Worm (Caenorhabditis elegans): Measurements from ENCODE around the gene M03E7.2.

- TF ChIP-seq lin-15B (tag; optimal IDR thresholded peaks at IDR 0.05) (no peak), tlp-1 (tag; optimal IDR thresholded peaks at IDR 0.05) (no peak), pqm-1 (tag; optimal IDR thresholded peaks at IDR 0.05) (no peak), mdl-1 (tag; optimal IDR thresholded peaks at IDR 0.05) (no peak), nhr-11 (tag; optimal IDR thresholded peaks at IDR 0.05) (no peak), ztf-4 (tag; optimal IDR thresholded peaks at IDR 0.05) (no peak), ces-1 (GFP tag; optimal IDR thresholded peaks at IDR 0.05) (no peak), snpc-4 (tag; optimal IDR thresholded peaks at IDR 0.05) (no peak), nhr-12 (tag; optimal IDR thresholded peaks at IDR 0.05) (no peak), skn-1 (tag; optimal IDR thresholded peaks at IDR 0.05) (no peak)
These were observed 34.5 kb upstream of the M03E7.2 start for ce11 chrV:5582860-5583259.
